Worm (Caenorhabditis elegans) whole organism, early embryonic: Measurements from ENCODE around the gene srab-8.

ENCODE experiments used
- B0310.2 ChIP-seq: sonication (generic microtip); optimal IDR thresholded peaks from 2 replicates; lab custom pipeline; 2016; ENCODE audit warnings: mild to moderate bottlenecking, missing genetic modification characterization, missing compliant biosample characterization
- F13C5.2 ChIP-seq: sonication (generic microtip); optimal IDR thresholded peaks from 2 replicates; lab custom pipeline; 2017; ENCODE audit warnings: mild to moderate bottlenecking, missing genetic modification characterization, inconsistent platforms, missing compliant biosample characterization
- aly-1 ChIP-seq: sonication (generic microtip); optimal IDR thresholded peaks from 2 replicates; lab custom pipeline; 2016; ENCODE audit warnings: missing genetic modification characterization, missing compliant biosample characterization
- ama-1 ChIP-seq: fragments of 150-350 bp; optimal IDR thresholded peaks from 2 replicates; lab custom pipeline; 2014
- ceh-13 ChIP-seq: fragments of 200-800 bp; sonication (Bioruptor generic); optimal IDR thresholded peaks from 2 replicates; lab custom pipeline; 2018; ENCODE audit warnings: mild to moderate bottlenecking, missing genetic modification characterization, missing compliant biosample characterization
- ceh-36 ChIP-seq: sonication (generic microtip); optimal IDR thresholded peaks from 2 replicates; lab custom pipeline; 2016; ENCODE audit warnings: missing genetic modification characterization, inconsistent platforms, missing compliant biosample characterization
- ets-7 ChIP-seq: sonication (generic microtip); optimal IDR thresholded peaks from 2 replicates; lab custom pipeline; 2016; ENCODE audit warnings: missing genotype, missing genetic modification characterization, missing compliant biosample characterization
- flt-1 ChIP-seq: fragments of 200-800 bp; sonication (Bioruptor generic); IDR thresholded peaks from 2 replicates; pipeline ENCODE4 v1.3.6; 2022; ENCODE audit warnings: missing genetic modification characterization, missing compliant biosample characterization
- hmbx-1 ChIP-seq: sonication (generic microtip); optimal IDR thresholded peaks from 2 replicates; lab custom pipeline; 2016; ENCODE audit warnings: mild to moderate bottlenecking, missing genetic modification characterization, missing compliant biosample characterization
- hmg-4 ChIP-seq: fragments of 200-800 bp; sonication (Bioruptor generic); optimal IDR thresholded peaks from 2 replicates; lab custom pipeline; 2018; ENCODE audit warnings: mild to moderate bottlenecking, missing genetic modification characterization, missing compliant biosample characterization
- hnd-1 ChIP-seq: sonication (generic microtip); optimal IDR thresholded peaks from 2 replicates; lab custom pipeline; 2016; ENCODE audit warnings: missing genetic modification characterization, missing compliant biosample characterization
- pes-1 ChIP-seq: fragments of 200-800 bp; sonication (Bioruptor generic); IDR thresholded peaks from 2 replicates; pipeline ENCODE4 v1.3.6; 2022; ENCODE audit warnings: missing genetic modification reagents, missing genetic modification characterization, missing compliant biosample characterization
- scrt-1 ChIP-seq: fragments of 200-800 bp; sonication (Bioruptor generic); IDR thresholded peaks from 2 replicates; pipeline ENCODE4 v1.3.6; 2022; ENCODE audit warnings: missing genetic modification characterization, missing compliant biosample characterization
- sea-1 ChIP-seq: fragments of 200-800 bp; sonication (Bioruptor generic); conservative IDR thresholded peaks from 2 replicates; pipeline ENCODE4 v1.3.6; 2022; ENCODE audit warnings: missing genetic modification characterization, missing compliant biosample characterization
- tbx-11 ChIP-seq: fragments of 200-800 bp; sonication (Bioruptor generic); IDR thresholded peaks from 2 replicates; pipeline ENCODE4 v1.3.6; 2022; ENCODE audit warnings: missing genetic modification characterization, missing compliant biosample characterization
- tbx-37 ChIP-seq: fragments of 200-800 bp; sonication (Bioruptor generic); conservative IDR thresholded peaks from 2 replicates; pipeline ENCODE4 v1.3.6; 2022; ENCODE audit warnings: missing genetic modification reagents, missing genetic modification characterization, missing compliant biosample characterization
- tra-4 ChIP-seq: sonication (generic microtip); optimal IDR thresholded peaks from 2 replicates; lab custom pipeline; 2017; ENCODE audit warnings: missing genetic modification characterization, missing compliant biosample characterization

The srab-8 gene

DNA sequence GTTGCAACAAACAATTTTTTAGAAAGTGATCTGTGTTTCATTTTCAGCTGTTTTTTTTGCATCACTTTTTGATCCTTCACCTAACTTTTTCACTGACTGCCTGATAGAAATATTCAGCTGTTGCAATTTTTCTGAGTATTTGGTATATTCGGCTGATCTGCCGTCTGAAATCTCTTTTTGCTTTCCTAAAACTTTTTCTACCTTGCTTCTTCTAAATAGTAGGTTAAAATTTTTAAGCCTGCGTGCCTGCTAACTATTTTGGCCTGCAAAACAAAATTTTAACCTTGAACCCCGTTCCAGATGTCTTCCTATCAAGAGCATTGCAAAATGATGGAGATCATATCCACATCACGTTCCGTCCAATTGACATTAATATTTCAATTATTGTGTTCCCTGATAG lies at the start of gene srab-8:
srab-8 (plus strand) TSS at position 301 of the 400 bp plus-strand sequence.
- TF ChIP-seq hnd-1 = no peak

DNA sequence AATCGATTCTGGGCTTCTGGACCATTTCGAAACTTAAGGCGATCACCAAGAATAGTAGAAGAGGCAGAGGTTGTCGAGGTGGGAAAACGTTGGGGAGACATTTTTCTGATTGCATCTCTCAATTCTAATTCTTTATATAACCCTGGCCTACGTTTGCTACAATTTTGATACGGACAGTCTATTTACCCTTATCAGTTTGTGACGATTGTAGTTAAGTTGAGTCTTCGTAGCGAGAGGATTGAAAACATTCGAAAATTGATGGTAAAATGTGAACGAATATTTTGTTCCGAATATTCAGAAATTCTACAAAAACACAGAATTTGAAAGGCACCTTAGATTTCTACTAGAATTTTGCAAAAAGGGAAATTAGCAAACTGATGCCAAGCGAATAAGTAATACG lies 48.6 kb upstream of the srab-8 start, which contains the start of gene Y73C8C.10:
Y73C8C.10 (minus strand) TSS at position 101 of the 400 bp plus-strand sequence.
- TF ChIP-seq scrt-1 (GFP tag; lab: Robert Waterston, UW) = no peak
- no peak for TF ChIP-seq hnd-1
- no peak for TF ChIP-seq ama-1
- TF ChIP-seq ceh-13 (GFP tag; lab: Kevin White, UChicago) = no peak
- no peak for TF ChIP-seq B0310.2 (tag; lab: Kevin White, UChicago)
- no peak for TF ChIP-seq hmbx-1 (tag; lab: Kevin White, UChicago)
- no peak for TF ChIP-seq aly-1 (tag; lab: Kevin White, UChicago)
- no peak for TF ChIP-seq tra-4
- TF ChIP-seq ets-7 = no peak
- no peak for TF ChIP-seq sea-1 (GFP tag; lab: Robert Waterston, UW)

DNA sequence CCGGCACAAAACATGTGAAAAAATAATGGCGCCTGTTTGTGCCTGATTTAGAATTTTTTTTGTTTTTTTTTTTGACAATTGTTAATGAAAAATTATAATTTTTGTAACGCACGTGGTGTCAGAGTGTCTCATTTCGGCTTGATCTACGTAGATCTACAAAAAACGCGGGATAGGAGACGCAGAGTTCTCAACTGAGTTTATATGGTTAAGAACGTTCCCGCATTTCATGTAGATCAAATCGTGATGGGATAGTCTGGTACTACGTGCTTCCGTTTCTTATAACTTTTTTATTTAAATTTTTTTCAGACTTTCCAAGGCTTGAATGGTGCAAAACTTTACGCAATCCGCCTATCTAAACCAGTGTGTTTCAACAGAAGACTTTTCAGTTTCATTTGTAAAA lies 47.5 kb upstream of the srab-8 start, which contains the start of gene tat-6:
tat-6 (plus strand) TSS at position 301 of the 400 bp plus-strand sequence.
- no peak for TF ChIP-seq tbx-37
- no peak for TF ChIP-seq pes-1 (GFP tag; lab: Robert Waterston, UW)

DNA sequence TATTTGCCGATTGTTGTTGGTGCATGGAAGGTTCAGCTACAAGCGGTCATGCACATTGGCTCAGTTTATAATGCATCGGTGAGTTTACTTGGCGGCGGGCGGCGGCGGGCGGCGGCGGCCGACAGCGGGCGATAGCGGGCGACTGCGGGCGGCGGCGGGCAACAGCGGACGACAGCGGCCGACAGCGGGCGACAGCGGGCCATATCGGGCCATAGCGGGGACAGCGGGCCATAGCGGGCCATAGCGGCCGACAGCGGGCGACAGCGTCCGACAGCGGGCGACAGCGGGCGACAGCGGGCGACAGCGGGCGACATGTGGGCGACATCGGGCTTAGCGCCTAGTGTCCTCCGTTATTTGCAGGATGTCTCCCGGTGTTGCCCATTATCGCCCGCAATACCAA lies 44.1 kb upstream of the srab-8 start:
- 0 out of 2 replicates have a peak, but pooled peaks have one; percentile 30 for TF ChIP-seq pes-1 (GFP tag; lab: Robert Waterston, UW)
- no peak for TF ChIP-seq aly-1 (tag; lab: Kevin White, UChicago)

DNA sequence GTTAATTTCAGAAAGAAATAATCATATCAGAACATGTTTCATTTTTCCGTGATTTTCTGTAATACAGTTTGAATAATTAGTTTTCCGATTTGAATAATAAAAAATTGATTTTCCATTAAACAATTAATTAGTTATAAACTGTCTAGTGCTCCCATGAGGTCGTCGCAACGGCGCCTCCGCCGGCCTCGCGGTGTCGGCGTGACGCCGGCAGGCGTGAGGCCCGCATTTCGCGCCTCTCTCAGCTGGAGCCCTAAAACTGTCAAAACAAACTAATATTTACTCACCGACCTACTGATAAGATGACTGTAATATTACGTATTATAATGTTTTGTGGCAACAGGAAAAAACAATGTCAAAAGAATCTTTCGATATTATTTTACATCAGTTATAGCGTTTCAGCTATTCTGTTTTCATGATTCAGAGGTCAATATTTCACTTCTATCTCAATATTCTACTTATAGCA lies 42.9 kb upstream of the srab-8 start, which contains the start of gene F02C9.2:
F02C9.2 (plus strand) TSS at position 413 of the 463 bp plus-strand sequence.
- TF ChIP-seq tbx-11 (GFP tag; lab: Robert Waterston, UW) (no peak), ama-1 (no peak), pes-1 (GFP tag; lab: Robert Waterston, UW) (no peak), ets-7 (no peak)

DNA sequence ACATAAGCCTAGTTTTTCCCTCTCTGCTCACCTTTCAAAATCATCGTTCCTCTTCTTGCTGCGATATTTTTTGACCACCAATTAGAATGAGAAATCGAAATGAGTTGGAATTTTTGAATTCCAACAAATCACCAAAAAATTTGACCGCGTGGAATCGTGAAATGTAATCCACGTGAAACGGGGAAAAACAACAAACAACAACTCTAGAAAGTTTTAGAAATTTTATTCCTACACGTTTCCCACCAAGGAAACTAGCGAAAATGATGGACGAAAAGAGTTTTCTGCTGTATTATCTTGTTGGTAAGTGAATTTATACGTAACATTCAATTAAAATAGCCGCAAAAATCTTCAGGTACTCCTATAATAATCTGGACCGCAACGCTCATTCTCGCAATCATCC lies 37.8 kb upstream of the srab-8 start, which contains the start of the genes irld-3 and F02C9.1:
irld-3 (minus strand) TSS at position 101 of the 400 bp plus-strand sequence.
F02C9.1 (plus strand) TSS at position 216 of the 400 bp plus-strand sequence.
- TF ChIP-seq scrt-1 (GFP tag; lab: Robert Waterston, UW) = no peak
- no peak for TF ChIP-seq ama-1
- TF ChIP-seq flt-1 (GFP tag; lab: Robert Waterston, UW) = no peak
- no peak for TF ChIP-seq ceh-36 (tag; lab: Kevin White, UChicago)
- no peak for TF ChIP-seq aly-1 (tag; lab: Kevin White, UChicago)
- TF ChIP-seq hnd-1 = no peak
- no peak for TF ChIP-seq B0310.2 (tag; lab: Kevin White, UChicago)
- TF ChIP-seq F13C5.2 (tag; lab: Kevin White, UChicago) = no peak
- TF ChIP-seq tbx-11 (GFP tag; lab: Robert Waterston, UW) = no peak
- no peak for TF ChIP-seq hmg-4 (GFP tag; lab: Kevin White, UChicago)
- no peak for TF ChIP-seq ets-7
- TF ChIP-seq hmbx-1 (tag; lab: Kevin White, UChicago) = no peak
- no peak for TF ChIP-seq pes-1 (GFP tag; lab: Robert Waterston, UW)

DNA sequence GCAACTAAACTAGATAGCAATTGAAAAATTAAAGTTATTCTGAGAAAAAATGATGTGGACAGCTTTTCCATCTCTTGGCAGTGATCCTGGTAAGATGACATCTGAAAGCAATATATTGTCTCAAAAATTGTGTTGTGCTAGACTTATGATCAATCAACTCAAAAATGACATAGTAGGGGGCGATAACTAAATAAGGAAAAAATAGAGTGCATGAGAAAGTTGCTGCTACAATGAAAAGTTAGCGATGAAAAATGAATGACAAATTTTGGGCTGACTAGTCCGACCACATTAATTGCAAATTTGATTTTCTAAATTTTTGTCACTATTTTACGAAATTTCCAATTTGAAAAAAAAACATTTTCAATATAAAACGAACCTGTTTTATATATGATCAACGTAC lies 35.1 kb upstream of the srab-8 start, which contains the start of gene srab-9:
srab-9 (minus strand) TSS at position 101 of the 400 bp plus-strand sequence.
- TF ChIP-seq F13C5.2 (tag; lab: Kevin White, UChicago) = no peak
- no peak for TF ChIP-seq B0310.2 (tag; lab: Kevin White, UChicago)
- no peak for TF ChIP-seq scrt-1 (GFP tag; lab: Robert Waterston, UW)
- no peak for TF ChIP-seq ama-1
- no peak for TF ChIP-seq tra-4
- no peak for TF ChIP-seq hmbx-1 (tag; lab: Kevin White, UChicago)
- TF ChIP-seq ceh-13 (GFP tag; lab: Kevin White, UChicago) = no peak
- no peak for TF ChIP-seq ceh-36 (tag; lab: Kevin White, UChicago)
- no peak for TF ChIP-seq hnd-1
- no peak for TF ChIP-seq hmg-4 (GFP tag; lab: Kevin White, UChicago)
- no peak for TF ChIP-seq ets-7
- no peak for TF ChIP-seq aly-1 (tag; lab: Kevin White, UChicago)
- no peak for TF ChIP-seq pes-1 (GFP tag; lab: Robert Waterston, UW)
- no peak for TF ChIP-seq tbx-37
- TF ChIP-seq tbx-11 (GFP tag; lab: Robert Waterston, UW) = no peak
- no peak for TF ChIP-seq sea-1 (GFP tag; lab: Robert Waterston, UW)
- no peak for TF ChIP-seq flt-1 (GFP tag; lab: Robert Waterston, UW)

DNA sequence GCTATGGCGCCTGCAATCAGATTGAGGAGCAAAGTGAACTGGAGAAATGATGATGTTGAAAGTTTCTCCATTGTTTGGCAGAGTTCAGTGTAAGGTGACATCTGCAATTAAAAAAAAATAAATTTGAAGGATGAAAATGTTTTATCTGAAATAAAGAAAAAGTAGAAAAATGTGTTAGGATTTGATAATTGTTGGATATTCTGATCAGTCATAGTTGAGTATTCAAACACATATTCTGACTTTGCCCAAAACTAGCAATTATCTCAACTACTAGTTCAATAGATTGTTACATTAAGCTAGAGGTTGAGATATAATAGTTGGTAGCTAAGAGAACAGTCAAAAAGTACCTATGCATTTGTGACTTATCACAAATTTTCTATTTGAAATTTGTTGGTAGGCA lies 31.8 kb upstream of the srab-8 start, which contains the start of gene srab-10:
srab-10 (minus strand) TSS at position 101 of the 400 bp plus-strand sequence.
- TF ChIP-seq scrt-1 (GFP tag; lab: Robert Waterston, UW) (no peak), hmbx-1 (tag; lab: Kevin White, UChicago) (no peak)

DNA sequence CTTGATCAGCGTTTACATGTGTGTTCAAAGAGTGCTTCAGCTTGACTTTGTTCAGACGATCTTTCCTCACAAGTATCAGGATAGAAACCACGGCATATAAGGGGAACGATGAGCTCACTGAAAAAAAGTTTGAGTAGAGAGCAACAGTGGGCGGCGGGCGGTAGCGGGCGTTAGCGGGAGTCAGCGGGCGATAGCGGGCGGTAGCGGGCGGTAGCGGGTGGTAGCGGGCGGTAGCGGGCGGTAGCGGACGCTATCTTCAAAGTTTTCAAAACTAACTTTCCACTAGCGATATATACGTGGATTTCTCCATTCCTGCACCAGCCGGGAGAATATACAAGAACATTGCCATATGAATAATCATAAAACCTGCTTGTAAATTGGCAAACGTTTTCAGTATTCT lies 31.0 kb upstream of the srab-8 start:
- TF ChIP-seq hnd-1 = no peak
- no peak for TF ChIP-seq tra-4
